Fruit fly (Drosophila melanogaster) whole organism, embryonic: Measurements from ENCODE around the gene dx.

Experiments
- Abd-B ChIP-seq: fragments of 200-800 bp; sonication (Bioruptor generic); optimal IDR thresholded peaks from 2 replicates; lab custom pipeline; 2018; ENCODE audit warnings: missing biosample characterization, mild to moderate bottlenecking, missing genetic modification characterization, moderate library complexity
- Adf1 ChIP-seq: fragments of 200-800 bp; sonication (Bioruptor generic); IDR thresholded peaks from 2 replicates; pipeline ENCODE4 v1.3.6; 2022; ENCODE audit warnings: missing biosample characterization, missing genetic modification characterization
- CG10321 ChIP-seq: fragments of 200-800 bp; sonication (Bioruptor generic); IDR thresholded peaks from 2 replicates; pipeline ENCODE4 v1.3.6; 2022; ENCODE audit warnings: missing biosample characterization, missing genetic modification characterization
- CG10565 ChIP-seq: fragments of 200-800 bp; sonication (Bioruptor generic); optimal IDR thresholded peaks from 3 replicates; lab custom pipeline; 2016; ENCODE audit warnings: missing biosample characterization, mild to moderate bottlenecking, missing genetic modification characterization
- CG11504 ChIP-seq: fragments of 200-800 bp; sonication (Bioruptor generic); optimal IDR thresholded peaks from 3 replicates; lab custom pipeline; 2019; ENCODE audit warnings: missing biosample characterization, mild to moderate bottlenecking, missing genetic modification characterization, moderate library complexity
- CG14050 ChIP-seq: fragments of 200-800 bp; sonication (Bioruptor generic); IDR thresholded peaks from 3 replicates; pipeline ENCODE4 v1.3.6; 2022; ENCODE audit warnings: missing biosample characterization, missing genetic modification characterization
- CG16813 ChIP-seq: fragments of 200-800 bp; sonication (Bioruptor generic); IDR thresholded peaks from 3 replicates; pipeline ENCODE4 v1.3.6; 2022; ENCODE audit warnings: missing biosample characterization, missing genetic modification characterization; ENCODE audit not compliant: partially characterized antibody
- CG17328 ChIP-seq: fragments of 200-800 bp; sonication (Bioruptor generic); IDR thresholded peaks from 2 replicates; pipeline ENCODE4 v1.3.6; 2022; ENCODE audit warnings: missing biosample characterization, missing genetic modification characterization
- CG1832 ChIP-seq: fragments of 200-800 bp; sonication (Bioruptor generic); optimal IDR thresholded peaks from 2 replicates; lab custom pipeline; 2017; ENCODE audit warnings: missing biosample characterization, mild to moderate bottlenecking, missing genetic modification characterization, inconsistent platforms
- CG2678 ChIP-seq: fragments of 200-800 bp; sonication (Bioruptor generic); optimal IDR thresholded peaks from 3 replicates; lab custom pipeline; 2019; ENCODE audit warnings: missing biosample characterization, mild to moderate bottlenecking, missing genetic modification characterization, moderate library complexity
- CG30403 ChIP-seq: fragments of 200-800 bp; sonication (Bioruptor generic); optimal IDR thresholded peaks from 3 replicates; lab custom pipeline; 2016; ENCODE audit warnings: missing biosample characterization, missing genetic modification characterization
- CG32532 ChIP-seq: fragments of 200-800 bp; sonication (Bioruptor generic); IDR thresholded peaks from 2 replicates; pipeline ENCODE4 v1.3.6; 2022; ENCODE audit warnings: missing biosample characterization, missing genetic modification characterization
- CG4854 ChIP-seq: fragments of 200-800 bp; sonication (Bioruptor generic); optimal IDR thresholded peaks from 2 replicates; lab custom pipeline; 2016; ENCODE audit warnings: missing biosample characterization, missing genetic modification characterization, inconsistent platforms
- CG6791 ChIP-seq: fragments of 200-800 bp; sonication (Bioruptor generic); IDR thresholded peaks from 3 replicates; pipeline ENCODE4 v1.3.6; 2022; ENCODE audit warnings: missing biosample characterization, missing genetic modification characterization; ENCODE audit not compliant: partially characterized antibody
- CG7745 ChIP-seq: fragments of 200-800 bp; sonication (Bioruptor generic); optimal IDR thresholded peaks from 2 replicates; lab custom pipeline; 2018; ENCODE audit warnings: missing biosample characterization, mild to moderate bottlenecking, missing genetic modification characterization, moderate library complexity
- CG7839 ChIP-seq: fragments of 200-800 bp; sonication (Bioruptor generic); optimal IDR thresholded peaks from 3 replicates; lab custom pipeline; 2018; ENCODE audit warnings: missing biosample characterization, mild to moderate bottlenecking, missing genetic modification characterization, moderate library complexity
- CG8359 ChIP-seq: fragments of 200-800 bp; sonication (Bioruptor generic); optimal IDR thresholded peaks from 2 replicates; lab custom pipeline; 2017; ENCODE audit warnings: missing biosample characterization, mild to moderate bottlenecking, missing genetic modification characterization, borderline replicate concordance
- CG8478 ChIP-seq: fragments of >200 bp; optimal IDR thresholded peaks from 2 replicates; lab custom pipeline; 2018
- D19A ChIP-seq: fragments of 200-800 bp; optimal IDR thresholded peaks from 3 replicates; lab custom pipeline; 2019; ENCODE audit warnings: missing biosample characterization, mild to moderate bottlenecking, missing genetic modification characterization, moderate library complexity
- Dbx ChIP-seq: fragments of 200-800 bp; sonication (Bioruptor generic); IDR thresholded peaks from 3 replicates; pipeline ENCODE4 v1.3.6; 2022; ENCODE audit warnings: missing biosample characterization, missing genetic modification characterization
- Deaf1 ChIP-seq: fragments of 200-800 bp; optimal IDR thresholded peaks from 3 replicates; lab custom pipeline; 2019; ENCODE audit warnings: missing biosample characterization, mild to moderate bottlenecking, missing genetic modification characterization, moderate library complexity
- Dp ChIP-seq: fragments of 200-800 bp; sonication (Bioruptor generic); optimal IDR thresholded peaks from 2 replicates; lab custom pipeline; 2018; ENCODE audit warnings: missing biosample characterization, mild to moderate bottlenecking, missing genetic modification characterization, moderate library complexity
- Dref ChIP-seq: fragments of 200-800 bp; sonication (Bioruptor generic); IDR thresholded peaks from 2 replicates; pipeline ENCODE4 v1.3.6; 2022; ENCODE audit warnings: missing biosample characterization, missing genetic modification characterization
- E2f1 ChIP-seq: fragments of 200-800 bp; sonication (Bioruptor generic); IDR thresholded peaks from 2 replicates; pipeline ENCODE4 v1.3.6; 2022; ENCODE audit warnings: missing biosample characterization, missing genetic modification characterization
- HHEX ChIP-seq: fragments of 200-800 bp; sonication (Bioruptor generic); optimal IDR thresholded peaks from 3 replicates; lab custom pipeline; 2017; ENCODE audit warnings: missing biosample characterization, mild to moderate bottlenecking, missing genetic modification characterization, missing genetic modification reagents
- Pdp1 ChIP-seq, 2 experiments: fragments of 200-800 bp; sonication (Bioruptor generic); optimal IDR thresholded peaks; 3 replicates each; lab custom pipeline; 2016; ENCODE audit warnings: missing biosample characterization in 2 of 2, missing genetic modification characterization in 2 of 2, mild to moderate bottlenecking in 1 of 2, moderate library complexity in 1 of 2
- Six4 ChIP-seq: fragments of 200-800 bp; sonication (Bioruptor generic); optimal IDR thresholded peaks from 2 replicates; lab custom pipeline; 2016; ENCODE audit warnings: missing biosample characterization, missing genetic modification characterization
- Trl ChIP-seq, 3 experiments: fragments of >200 bp in 2 of 3; fragments of 200-800 bp in 1 of 3; sonication (Bioruptor generic) in 1 of 3; optimal IDR thresholded peaks; 2 replicates in 1 of 3; 3 replicates in 2 of 3; lab custom pipeline; 2016 to 2017; ENCODE audit warnings: missing biosample characterization in 1 of 3, missing genetic modification characterization in 1 of 3
- Xrp1 ChIP-seq: fragments of 200-800 bp; sonication (Bioruptor generic); IDR thresholded peaks from 2 replicates; pipeline ENCODE4 v1.3.6; 2022; ENCODE audit warnings: missing biosample characterization, missing genetic modification characterization
- bsh ChIP-seq, 2 experiments: fragments of 200-800 bp; sonication (Bioruptor generic); optimal IDR thresholded peaks; 2 replicates each; lab custom pipeline; 2017 to 2018; ENCODE audit warnings: mild to moderate bottlenecking in 2 of 2, missing biosample characterization in 2 of 2, missing genetic modification characterization in 2 of 2, moderate library complexity in 1 of 2
- crol ChIP-seq: fragments of 200-800 bp; sonication (Bioruptor generic); IDR thresholded peaks from 2 replicates; pipeline ENCODE4 v1.3.6; 2022; ENCODE audit warnings: missing biosample characterization, missing genetic modification characterization
- disco-r ChIP-seq: fragments of 200-800 bp; sonication (Bioruptor generic); optimal IDR thresholded peaks from 2 replicates; lab custom pipeline; 2016; ENCODE audit warnings: missing biosample characterization, missing genetic modification characterization
- dmrt99B ChIP-seq: fragments of 200-800 bp; sonication (Bioruptor generic); optimal IDR thresholded peaks from 2 replicates; lab custom pipeline; 2018; ENCODE audit warnings: missing biosample characterization, mild to moderate bottlenecking, missing genetic modification characterization, moderate library complexity
- emc ChIP-seq: fragments of 200-800 bp; sonication (Bioruptor generic); optimal IDR thresholded peaks from 2 replicates; lab custom pipeline; 2016; ENCODE audit warnings: missing biosample characterization, missing genetic modification characterization
- ewg ChIP-seq: fragments of 200-800 bp; sonication (Bioruptor generic); optimal IDR thresholded peaks from 3 replicates; lab custom pipeline; 2017; ENCODE audit warnings: mild to moderate bottlenecking, missing biosample characterization, missing genetic modification reagents, missing genetic modification characterization
- gcm ChIP-seq: fragments of 200-800 bp; sonication (Bioruptor generic); optimal IDR thresholded peaks from 2 replicates; lab custom pipeline; 2019; ENCODE audit warnings: missing biosample characterization, mild to moderate bottlenecking, missing genetic modification characterization, moderate library complexity
- hbn ChIP-seq: fragments of 200-800 bp; sonication (Bioruptor generic); IDR thresholded peaks from 2 replicates; pipeline ENCODE4 v1.3.6; 2022; ENCODE audit warnings: missing biosample characterization, missing genetic modification characterization; ENCODE audit not compliant: partially characterized antibody
- jing ChIP-seq: fragments of 200-800 bp; sonication (Bioruptor generic); optimal IDR thresholded peaks from 2 replicates; lab custom pipeline; 2018; ENCODE audit warnings: missing biosample characterization, mild to moderate bottlenecking, missing genetic modification characterization
- nmo ChIP-seq: fragments of 200-800 bp; sonication (Bioruptor generic); optimal IDR thresholded peaks from 2 replicates; lab custom pipeline; 2018; ENCODE audit warnings: missing biosample characterization, mild to moderate bottlenecking, missing genetic modification characterization, moderate library complexity
- pros ChIP-seq: fragments of 200-800 bp; sonication (Bioruptor generic); optimal IDR thresholded peaks from 3 replicates; lab custom pipeline; 2019; ENCODE audit warnings: missing biosample characterization, mild to moderate bottlenecking, missing genetic modification characterization, moderate library complexity
- rib ChIP-seq: fragments of 200-800 bp; sonication (Bioruptor generic); IDR thresholded peaks from 2 replicates; pipeline ENCODE4 v1.3.6; 2022; ENCODE audit warnings: missing biosample characterization, missing genetic modification characterization
- ro ChIP-seq: fragments of 200-800 bp; sonication (Bioruptor generic); IDR thresholded peaks from 2 replicates; pipeline ENCODE4 v1.3.6; 2022; ENCODE audit warnings: missing biosample characterization, missing genetic modification characterization
- sr ChIP-seq: fragments of 200-800 bp; sonication (Bioruptor generic); IDR thresholded peaks from 3 replicates; pipeline ENCODE4 v1.3.6; 2022; ENCODE audit warnings: missing biosample characterization, missing genetic modification characterization
- tgo ChIP-seq: fragments of 200-800 bp; sonication (Bioruptor generic); IDR thresholded peaks from 3 replicates; pipeline ENCODE4 v1.3.6; 2022; ENCODE audit warnings: missing biosample characterization, missing genetic modification characterization
- tx ChIP-seq: fragments of 200-800 bp; sonication (Bioruptor generic); optimal IDR thresholded peaks from 2 replicates; lab custom pipeline; 2016; ENCODE audit warnings: missing biosample characterization, missing genetic modification characterization
- vfl ChIP-seq: fragments of 200-800 bp; sonication (Bioruptor generic); optimal IDR thresholded peaks from 2 replicates; lab custom pipeline; 2016; ENCODE audit warnings: missing biosample characterization, missing genetic modification characterization
- vnd ChIP-seq: fragments of 200-800 bp; sonication (Bioruptor generic); IDR thresholded peaks from 3 replicates; pipeline ENCODE4 v1.3.6; 2022; ENCODE audit warnings: missing biosample characterization, missing genetic modification characterization; ENCODE audit not compliant: partially characterized antibody

dx gene

DNA sequence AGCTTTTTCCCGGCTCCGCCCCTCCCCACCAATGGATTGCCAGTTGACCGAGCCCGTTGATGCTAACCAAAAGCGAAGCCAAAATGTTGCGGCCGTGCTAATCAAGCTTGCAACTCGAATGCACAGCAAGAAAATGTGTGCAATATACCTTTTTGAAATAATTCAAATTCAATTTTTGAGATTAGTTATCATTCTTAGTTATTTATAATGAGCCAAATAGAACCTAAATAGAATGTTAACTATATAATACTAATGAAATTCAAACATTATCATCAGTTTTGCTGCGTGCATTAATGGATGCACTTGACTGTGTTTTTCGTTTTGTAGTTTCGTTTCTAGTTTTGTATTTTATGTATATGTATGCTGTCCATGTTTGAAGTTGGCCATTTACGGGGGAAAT is 8.5 kb downstream of the dx start (continued):
- no peak for TF ChIP-seq CG8359 (GFP tag; lab: Kevin White, UChicago)

DNA sequence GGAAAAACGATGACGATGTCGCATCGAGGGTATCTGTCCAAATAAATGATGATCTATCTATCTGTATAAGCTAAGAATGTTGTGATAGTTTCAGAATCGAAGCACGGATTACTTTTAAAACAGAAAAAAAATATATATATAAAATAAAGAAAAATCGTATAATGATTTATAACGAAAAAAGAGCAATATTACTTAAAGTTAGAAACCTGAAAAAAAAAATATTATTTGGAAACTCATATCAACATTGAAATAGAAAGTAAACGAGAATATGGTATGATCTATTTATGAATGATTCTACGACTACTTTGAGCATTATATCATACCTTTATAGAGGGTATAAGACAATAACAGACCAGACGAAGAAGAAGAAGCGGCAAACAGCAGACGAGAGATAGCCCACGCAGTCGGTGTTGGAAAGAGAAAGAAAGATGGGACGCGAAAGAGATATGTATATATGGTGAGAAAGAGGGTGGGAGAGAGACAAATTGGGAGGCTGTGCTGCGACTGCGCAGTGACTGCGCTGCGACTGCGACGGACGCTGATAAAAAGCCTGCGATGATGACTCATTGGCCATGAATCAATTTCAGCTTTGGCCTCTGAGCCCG is 9.9 kb downstream of the dx start:
- TF ChIP-seq CG10321 (GFP tag; lab: Robert Waterston, UW) (peak; percentile 42), Xrp1 (GFP tag; lab: Robert Waterston, UW) (no peak), D19A (tag; lab: Kevin White, UChicago) (peak; percentile 15), rib (GFP tag; lab: Robert Waterston, UW) (peak; percentile 46; the same call in 1 of the 2 replicates), CG11504 (tag; lab: Kevin White, UChicago) (peak; percentile 25), nmo (GFP tag; lab: Kevin White, UChicago) (peak; percentile 16), Six4 (GFP tag; lab: Kevin White, UChicago) (no peak), hbn (GFP tag; lab: Robert Waterston, UW) (no peak), pros (GFP tag; lab: Kevin White, UChicago) (no peak), ro (GFP tag; lab: Robert Waterston, UW) (no peak), CG10565 (GFP tag; lab: Kevin White, UChicago) (no peak), jing (GFP tag; lab: Kevin White, UChicago) (no peak), CG17328 (GFP tag; lab: Robert Waterston, UW) (no peak), Trl (optimal IDR thresholded peaks at IDR 0.05; lab: Kevin White, UChicago) (peak; percentile 16 to 26), Trl (GFP tag; optimal IDR thresholded peaks at IDR 0.05; lab: Kevin White, UChicago) (no peak), sr (GFP tag; lab: Robert Waterston, UW) (peak; percentile 76; the same call in 2 of the 3 replicates), Dp (GFP tag; lab: Kevin White, UChicago) (no peak), gcm (GFP tag; lab: Kevin White, UChicago) (no peak), vfl (GFP tag; lab: Kevin White, UChicago) (no peak), bsh (GFP tag; optimal IDR thresholded peaks at IDR 0.05; lab: Kevin White, UChicago) (peak in 1 of 2 experiments; percentile 22), Adf1 (GFP tag; lab: Robert Waterston, UW) (peak; percentile 93), CG7745 (no peak), Deaf1 (tag; lab: Kevin White, UChicago) (peak; percentile 3), CG30403 (no peak), Dref (no peak), CG1832 (GFP tag; lab: Kevin White, UChicago) (peak; percentile 73), HHEX (GFP tag; lab: Kevin White, UChicago) (no peak), tx (no peak), disco-r (GFP tag; lab: Kevin White, UChicago) (no peak), Pdp1 (GFP tag; optimal IDR thresholded peaks at IDR 0.05; lab: Kevin White, UChicago) (no peak), CG7839 (tag; lab: Kevin White, UChicago) (peak; percentile 33), Dbx (GFP tag; lab: Robert Waterston, UW) (no peak), Abd-B (GFP tag; lab: Kevin White, UChicago) (peak; percentile 42), vnd (GFP tag; lab: Robert Waterston, UW) (no peak), E2f1 (0 out of 2 replicates have a peak, but pooled peaks have one; percentile 6), dmrt99B (tag; lab: Kevin White, UChicago) (peak; percentile 51), CG32532 (no peak), CG6791 (GFP tag; lab: Robert Waterston, UW) (0 out of 3 replicates have a peak, but pooled peaks have one; percentile 32), emc (no peak), crol (peak; percentile 42; the same call in 1 of the 2 replicates), CG16813 (GFP tag; lab: Robert Waterston, UW) (no peak), CG14050 (GFP tag; lab: Robert Waterston, UW) (no peak), tgo (GFP tag; lab: Robert Waterston, UW) (no peak), CG8478 (no peak), ewg (peak; percentile 18), CG2678 (peak; percentile 33), CG4854 (no peak)
